Worm (Caenorhabditis elegans) whole organism, mixed stage, embryonic: Measurements from ENCODE around the gene spp-26.

Experiments
- ces-1 ChIP-seq: fragments of 150-350 bp; optimal IDR thresholded peaks from 2 replicates; lab custom pipeline; 2014; ENCODE audit warnings: missing biosample characterization, missing genetic modification reagents, missing genetic modification characterization
- elt-1 ChIP-seq: sonication (generic microtip); optimal IDR thresholded peaks from 2 replicates; lab custom pipeline; 2017; ENCODE audit warnings: missing genetic modification characterization, mild to moderate bottlenecking, missing compliant biosample characterization, antibody characterized with exemption, moderate library complexity, borderline replicate concordance; ENCODE audit not compliant: insufficient read depth
- elt-3 ChIP-seq: fragments of 150-350 bp; optimal IDR thresholded peaks from 2 replicates; lab custom pipeline; 2014; ENCODE audit warnings: missing biosample characterization, missing genetic modification characterization
- nhr-237 ChIP-seq: fragments of 150-350 bp; optimal IDR thresholded peaks from 2 replicates; lab custom pipeline; 2014; ENCODE audit warnings: missing biosample characterization, missing genetic modification characterization
- pha-4 ChIP-seq: fragments of 150-350 bp; optimal IDR thresholded peaks from 2 replicates; lab custom pipeline; 2018; ENCODE audit warnings: missing biosample characterization, missing genetic modification reagents, missing genetic modification characterization
- snpc-4 ChIP-seq: fragments of 150-350 bp; optimal IDR thresholded peaks from 2 replicates; lab custom pipeline; 2014; ENCODE audit warnings: missing biosample characterization, missing genetic modification characterization
- zip-8 ChIP-seq: fragments of 150-350 bp; optimal IDR thresholded peaks from 2 replicates; lab custom pipeline; 2014; ENCODE audit warnings: missing biosample characterization, missing genetic modification characterization
- ztf-11 ChIP-seq: fragments of 150-350 bp; optimal IDR thresholded peaks from 2 replicates; lab custom pipeline; 2014; ENCODE audit warnings: missing biosample characterization, missing genetic modification characterization

ce11 chrV:6514887-6515324 is 44.1 kb downstream of the spp-26 start, which contains the start of gene dpy-11:
- no peak for TF ChIP-seq pha-4 (tag; lab: Kevin White, UChicago)
- TF ChIP-seq zip-8 (tag; lab: Kevin White, UChicago): no peak
- no peak for TF ChIP-seq ztf-11
- TF ChIP-seq ces-1 (GFP tag; lab: Kevin White, UChicago): no peak
- TF ChIP-seq elt-3: no peak
- TF ChIP-seq snpc-4 (tag; lab: Kevin White, UChicago): no peak
- no peak for TF ChIP-seq elt-1 (tag; lab: Kevin White, UChicago)
- no peak for TF ChIP-seq nhr-237 (tag; lab: Kevin White, UChicago)
